Worm (Caenorhabditis elegans) whole organism, late embryonic: Measurements from ENCODE around the gene bgal-2.

Source experiments
- C08G9.2 ChIP-seq: sonication (generic microtip); optimal IDR thresholded peaks from 2 replicates; lab custom pipeline; 2016; ENCODE audit warnings: mild to moderate bottlenecking, missing genetic modification characterization, moderate library complexity, missing compliant biosample characterization
- F13H6.1 ChIP-seq: sonication (generic microtip); optimal IDR thresholded peaks from 2 replicates; lab custom pipeline; 2016; ENCODE audit warnings: missing genetic modification characterization, missing compliant biosample characterization
- K02D7.2 ChIP-seq: sonication (generic microtip); optimal IDR thresholded peaks from 2 replicates; lab custom pipeline; 2017; ENCODE audit warnings: mild to moderate bottlenecking, missing genetic modification characterization, missing compliant biosample characterization
- K09A11.1 ChIP-seq: sonication (generic microtip); optimal IDR thresholded peaks from 2 replicates; lab custom pipeline; 2017; ENCODE audit warnings: antibody characterized with exemption, mild to moderate bottlenecking, missing genetic modification characterization, missing compliant biosample characterization; ENCODE audit not compliant: insufficient read depth
- T23F11.4 ChIP-seq: fragments of 200-800 bp; sonication (Bioruptor generic); optimal IDR thresholded peaks from 2 replicates; lab custom pipeline; 2018; ENCODE audit warnings: mild to moderate bottlenecking, missing genetic modification characterization, missing compliant biosample characterization
- Y22D7AL.16 ChIP-seq: sonication (generic microtip); optimal IDR thresholded peaks from 2 replicates; lab custom pipeline; 2016; ENCODE audit warnings: missing genetic modification characterization, missing compliant biosample characterization
- ahr-1 ChIP-seq: sonication (generic microtip); optimal IDR thresholded peaks from 2 replicates; lab custom pipeline; 2016; ENCODE audit warnings: missing genetic modification characterization, missing compliant biosample characterization
- ama-1 ChIP-seq: fragments of 150-350 bp; optimal IDR thresholded peaks from 2 replicates; lab custom pipeline; 2014
- ceh-14 ChIP-seq: sonication (generic microtip); optimal IDR thresholded peaks from 2 replicates; lab custom pipeline; 2016; ENCODE audit warnings: missing genotype, missing genetic modification characterization, missing compliant biosample characterization
- ceh-19 ChIP-seq: fragments of 200-800 bp; sonication (Bioruptor generic); optimal IDR thresholded peaks from 2 replicates; lab custom pipeline; 2018; ENCODE audit warnings: mild to moderate bottlenecking, missing genetic modification characterization, missing compliant biosample characterization
- ceh-22 ChIP-seq: sonication (generic microtip); optimal IDR thresholded peaks from 2 replicates; lab custom pipeline; 2017; ENCODE audit warnings: missing biosample characterization, missing genetic modification characterization
- ceh-24 ChIP-seq: sonication (generic microtip); optimal IDR thresholded peaks from 2 replicates; lab custom pipeline; 2016; ENCODE audit warnings: mild to moderate bottlenecking, missing genetic modification characterization, missing compliant biosample characterization
- ceh-30 ChIP-seq: fragments of 150-350 bp; optimal IDR thresholded peaks from 2 replicates; lab custom pipeline; 2014; ENCODE audit warnings: missing biosample characterization, missing genetic modification characterization
- ceh-31 ChIP-seq: sonication (generic microtip); optimal IDR thresholded peaks from 2 replicates; lab custom pipeline; 2016; ENCODE audit warnings: missing genetic modification characterization, missing compliant biosample characterization
- ceh-34 ChIP-seq: sonication (generic microtip); optimal IDR thresholded peaks from 2 replicates; lab custom pipeline; 2016; ENCODE audit warnings: mild to moderate bottlenecking, missing genetic modification characterization, missing compliant biosample characterization
- dmd-4 ChIP-seq: sonication (generic microtip); optimal IDR thresholded peaks from 2 replicates; lab custom pipeline; 2016; ENCODE audit warnings: borderline replicate concordance, missing genetic modification characterization, missing compliant biosample characterization
- dve-1 ChIP-seq: sonication (generic microtip); optimal IDR thresholded peaks from 2 replicates; lab custom pipeline; 2017; ENCODE audit warnings: antibody characterized with exemption, mild to moderate bottlenecking, missing genetic modification characterization, missing compliant biosample characterization
- elt-2 ChIP-seq: sonication (generic microtip); optimal IDR thresholded peaks from 2 replicates; lab custom pipeline; 2016; ENCODE audit warnings: missing genetic modification reagents, missing genetic modification characterization, missing compliant biosample characterization
- ets-4 ChIP-seq: sonication (generic microtip); optimal IDR thresholded peaks from 2 replicates; lab custom pipeline; 2016; ENCODE audit warnings: missing genetic modification characterization, missing compliant biosample characterization
- fkh-6 ChIP-seq: sonication (generic microtip); optimal IDR thresholded peaks from 2 replicates; lab custom pipeline; 2016; ENCODE audit warnings: missing genetic modification characterization, missing compliant biosample characterization
- hlh-13 ChIP-seq: fragments of 200-800 bp; sonication (Bioruptor generic); optimal IDR thresholded peaks from 2 replicates; lab custom pipeline; 2018; ENCODE audit warnings: mild to moderate bottlenecking, missing genetic modification characterization, missing compliant biosample characterization
- hlh-15 ChIP-seq: sonication (generic microtip); optimal IDR thresholded peaks from 2 replicates; lab custom pipeline; 2016; ENCODE audit warnings: missing genetic modification characterization, missing compliant biosample characterization
- hlh-30 ChIP-seq: sonication (generic microtip); optimal IDR thresholded peaks from 2 replicates; lab custom pipeline; 2017; ENCODE audit warnings: antibody characterized with exemption, missing genetic modification characterization, missing compliant biosample characterization; ENCODE audit not compliant: insufficient read depth
- hlh-6 ChIP-seq: sonication (generic microtip); optimal IDR thresholded peaks from 2 replicates; lab custom pipeline; 2016; ENCODE audit warnings: missing genotype, missing genetic modification characterization, missing compliant biosample characterization
- hlh-8 ChIP-seq: sonication (generic microtip); optimal IDR thresholded peaks from 2 replicates; lab custom pipeline; 2016; ENCODE audit warnings: missing genotype, missing genetic modification characterization, missing compliant biosample characterization
- lim-6 ChIP-seq: sonication (generic microtip); optimal IDR thresholded peaks from 2 replicates; lab custom pipeline; 2016; ENCODE audit warnings: missing genetic modification characterization, missing compliant biosample characterization
- lin-11 ChIP-seq: fragments of 200-800 bp; sonication (Bioruptor generic); optimal IDR thresholded peaks from 2 replicates; lab custom pipeline; 2018; ENCODE audit warnings: mild to moderate bottlenecking, missing genetic modification characterization, missing compliant biosample characterization
- nfya-1 ChIP-seq: sonication (generic microtip); optimal IDR thresholded peaks from 2 replicates; lab custom pipeline; 2017; ENCODE audit warnings: missing genetic modification characterization, mild to moderate bottlenecking, missing compliant biosample characterization, antibody characterized with exemption, moderate library complexity
- nhr-11 ChIP-seq: fragments of 150-350 bp; optimal IDR thresholded peaks from 2 replicates; lab custom pipeline; 2014; ENCODE audit warnings: missing biosample characterization, missing genetic modification characterization
- nhr-232 ChIP-seq: sonication (generic microtip); optimal IDR thresholded peaks from 2 replicates; lab custom pipeline; 2016; ENCODE audit warnings: missing genetic modification characterization, missing compliant biosample characterization
- npax-4 ChIP-seq: sonication (generic microtip); optimal IDR thresholded peaks from 2 replicates; lab custom pipeline; 2016; ENCODE audit warnings: missing genetic modification characterization, missing compliant biosample characterization
- pag-3 ChIP-seq: sonication (generic microtip); optimal IDR thresholded peaks from 2 replicates; lab custom pipeline; 2016; ENCODE audit warnings: missing compliant biosample characterization, missing genetic modification characterization, borderline replicate concordance
- pax-1 ChIP-seq: fragments of 150-350 bp; optimal IDR thresholded peaks from 2 replicates; lab custom pipeline; 2014; ENCODE audit warnings: missing biosample characterization, missing genetic modification characterization
- pha-4 ChIP-seq: fragments of 150-350 bp; optimal IDR thresholded peaks from 2 replicates; lab custom pipeline; 2018; ENCODE audit warnings: missing biosample characterization, missing genetic modification reagents, missing genetic modification characterization
- pqm-1 ChIP-seq: sonication (generic microtip); optimal IDR thresholded peaks from 2 replicates; lab custom pipeline; 2016; ENCODE audit warnings: missing genetic modification characterization, missing compliant biosample characterization
- pros-1 ChIP-seq: fragments of 150-350 bp; optimal IDR thresholded peaks from 2 replicates; lab custom pipeline; 2014; ENCODE audit warnings: missing biosample characterization, missing genetic modification reagents, missing genetic modification characterization
- ref-2 ChIP-seq: sonication (generic microtip); optimal IDR thresholded peaks from 2 replicates; lab custom pipeline; 2016; ENCODE audit warnings: missing genetic modification characterization, missing compliant biosample characterization
- sdc-2 ChIP-seq: sonication (generic microtip); optimal IDR thresholded peaks from 2 replicates; lab custom pipeline; 2016; ENCODE audit warnings: missing genotype, missing genetic modification characterization, missing compliant biosample characterization
- sox-2 ChIP-seq: fragments of 200-800 bp; sonication (Bioruptor generic); IDR thresholded peaks from 2 replicates; pipeline ENCODE4 v1.3.6; 2022; ENCODE audit warnings: missing genetic modification reagents, missing genetic modification characterization, missing compliant biosample characterization
- tbx-2 ChIP-seq: sonication (generic microtip); optimal IDR thresholded peaks from 2 replicates; lab custom pipeline; 2016; ENCODE audit warnings: missing genetic modification characterization, missing compliant biosample characterization
- unc-42 ChIP-seq: sonication (generic microtip); optimal IDR thresholded peaks from 2 replicates; lab custom pipeline; 2016; ENCODE audit warnings: missing genotype, missing genetic modification characterization, missing compliant biosample characterization
- unc-55 ChIP-seq: sonication (generic microtip); optimal IDR thresholded peaks from 2 replicates; lab custom pipeline; 2017; ENCODE audit warnings: missing biosample characterization, missing genetic modification reagents, missing genetic modification characterization
- unc-86 ChIP-seq: sonication (generic microtip); optimal IDR thresholded peaks from 2 replicates; lab custom pipeline; 2016; ENCODE audit warnings: missing genetic modification characterization, missing compliant biosample characterization
- ztf-16 ChIP-seq: sonication (generic microtip); optimal IDR thresholded peaks from 2 replicates; lab custom pipeline; 2017; ENCODE audit warnings: missing genetic modification characterization, missing compliant biosample characterization

The bgal-2 gene

ce11 chrX:6784181-6784580 is at the start of gene bgal-2:
Gene bgal-2 (plus strand): TSS chrX:6784411.
- TF ChIP-seq pha-4 (tag; lab: Kevin White, UChicago): no peak
- no peak for TF ChIP-seq ceh-30 (tag; lab: Kevin White, UChicago)
- TF ChIP-seq sox-2 (GFP tag; lab: Robert Waterston, UW): no peak
- no peak for TF ChIP-seq hlh-15 (tag; lab: Kevin White, UChicago)
- TF ChIP-seq nhr-11 (tag; lab: Kevin White, UChicago): no peak
- TF ChIP-seq dmd-4 (tag; lab: Kevin White, UChicago): no peak
- no peak for TF ChIP-seq lim-6 (tag; lab: Kevin White, UChicago)
- TF ChIP-seq pros-1: no peak
- TF ChIP-seq unc-55 (GFP tag; lab: Kevin White, UChicago): no peak
- TF ChIP-seq pax-1 (tag; lab: Kevin White, UChicago): no peak
- no peak for TF ChIP-seq ets-4 (tag; lab: Kevin White, UChicago)
- no peak for TF ChIP-seq ztf-16
- TF ChIP-seq ceh-14 (tag; lab: Kevin White, UChicago): no peak

- no peak for TF ChIP-seq lim-6 (tag; lab: Kevin White, UChicago)
- TF ChIP-seq hlh-30 (tag; lab: Kevin White, UChicago): peak; percentile 13
- TF ChIP-seq, all 69 proteins: peak for 1
Measured at ce11 chrX:6735494-6735893, 48.7 kb upstream of the bgal-2 start.

DNA sequence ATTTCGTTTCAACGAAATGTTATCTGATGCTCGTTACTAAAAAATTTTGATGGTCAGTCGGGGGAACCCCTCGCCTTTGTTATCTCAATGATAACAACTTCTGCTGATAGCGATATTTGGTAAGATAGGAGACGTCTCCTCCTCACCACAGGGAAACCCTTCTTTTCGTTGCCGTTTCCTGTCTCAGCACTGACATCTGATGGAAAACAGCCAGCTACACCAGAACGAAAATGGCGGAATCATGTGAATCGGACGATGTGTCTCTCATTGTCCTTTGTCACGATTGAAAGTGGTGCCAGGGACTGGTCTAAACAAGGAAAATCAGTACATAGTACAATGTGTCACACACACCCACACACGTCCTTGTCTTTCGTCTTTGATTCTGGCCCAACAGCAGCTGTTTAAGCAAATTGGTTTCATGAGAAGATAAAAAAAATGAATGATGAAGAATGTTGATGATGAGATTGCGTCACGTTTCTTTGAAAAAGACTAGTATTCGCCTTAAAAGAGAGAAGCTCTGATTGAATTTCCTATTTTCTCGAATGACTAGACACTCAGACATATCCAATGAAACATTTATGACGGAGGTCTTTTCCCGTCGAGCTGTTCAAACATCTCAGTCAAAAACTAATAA is 47.7 kb upstream of the bgal-2 start:
- TF ChIP-seq hlh-30 (tag; lab: Kevin White, UChicago): no peak
- no peak for TF ChIP-seq nhr-232 (tag; lab: Kevin White, UChicago)
- no peak for TF ChIP-seq hlh-13 (GFP tag; lab: Kevin White, UChicago)
- TF ChIP-seq K09A11.1 (tag; lab: Kevin White, UChicago): no peak
- TF ChIP-seq T23F11.4 (GFP tag; lab: Kevin White, UChicago): no peak
- TF ChIP-seq lim-6 (tag; lab: Kevin White, UChicago): no peak
- TF ChIP-seq Y22D7AL.16 (tag; lab: Kevin White, UChicago): no peak
- no peak for TF ChIP-seq fkh-6 (tag; lab: Kevin White, UChicago)
- no peak for TF ChIP-seq ceh-22 (tag; lab: Kevin White, UChicago)
- no peak for TF ChIP-seq pros-1
- no peak for TF ChIP-seq K02D7.2 (tag; lab: Kevin White, UChicago)
- no peak for TF ChIP-seq unc-86 (tag; lab: Kevin White, UChicago)
- TF ChIP-seq unc-42 (tag; lab: Kevin White, UChicago): peak; percentile 63
- TF ChIP-seq npax-4 (tag; lab: Kevin White, UChicago): no peak
- peak; percentile 94 for TF ChIP-seq elt-2 (tag; lab: Kevin White, UChicago)
- no peak for TF ChIP-seq hlh-6 (tag; lab: Kevin White, UChicago)
- no peak for TF ChIP-seq ceh-34
- no peak for TF ChIP-seq ets-4 (tag; lab: Kevin White, UChicago)
- TF ChIP-seq ahr-1: no peak
- TF ChIP-seq pqm-1 (tag; lab: Kevin White, UChicago): peak; percentile 11
- TF ChIP-seq nfya-1: no peak
- TF ChIP-seq lin-11 (tag; lab: Kevin White, UChicago): no peak
- TF ChIP-seq, all 69 proteins: peak for 3

- TF ChIP-seq F13H6.1 (peak; percentile 60), npax-4 (tag; lab: Kevin White, UChicago) (no peak), ztf-16 (no peak), C08G9.2 (tag; lab: Kevin White, UChicago) (no peak), tbx-2 (peak; percentile 73), ama-1 (lab: Kevin White, UChicago) (no peak), dve-1 (tag; lab: Kevin White, UChicago) (peak; percentile 41), nfya-1 (peak; percentile 55), ref-2 (tag; lab: Kevin White, UChicago) (peak; percentile 85), unc-42 (tag; lab: Kevin White, UChicago) (peak; percentile 69), pqm-1 (tag; lab: Kevin White, UChicago) (peak; percentile 50), unc-55 (GFP tag; lab: Kevin White, UChicago) (peak; percentile 90), pros-1 (peak; percentile 62), ceh-30 (tag; lab: Kevin White, UChicago) (peak; percentile 2), ceh-19 (GFP tag; lab: Kevin White, UChicago) (peak; percentile 4), ceh-34 (peak; percentile 65), sdc-2 (tag; lab: Kevin White, UChicago) (peak; percentile 3), hlh-8 (tag; lab: Kevin White, UChicago) (peak; percentile 57), ceh-24 (tag; lab: Kevin White, UChicago) (no peak), T23F11.4 (GFP tag; lab: Kevin White, UChicago) (peak; percentile 41), ceh-31 (peak; percentile 70), pag-3 (no peak)
Measured at ce11 chrX:6737329-6738008, 46.7 kb upstream of the bgal-2 start.
